Fruit fly (Drosophila melanogaster) whole organism: ENCODE data around the gene CG9515.

Experiments used
- CG8478 ChIP-seq: fragments of >200 bp; optimal IDR thresholded peaks from 2 replicates; lab custom pipeline; 2018; ENCODE audit warnings: inconsistent platforms
- Dll ChIP-seq: fragments of >200 bp; optimal IDR thresholded peaks from 2 replicates; lab custom pipeline; 2017
- EcR ChIP-seq, 2 experiments: fragments of >200 bp; optimal IDR thresholded peaks; 2 replicates each; lab custom pipeline; 2017; ENCODE audit warnings: missing biosample characterization in 2 of 2, missing genetic modification characterization in 2 of 2, missing genetic modification reagents in 2 of 2
- pan ChIP-seq: fragments of >200 bp; optimal IDR thresholded peaks from 2 replicates; lab custom pipeline; 2017
- psq ChIP-seq: fragments of >200 bp; optimal IDR thresholded peaks from 2 replicates; lab custom pipeline; 2017
- usp ChIP-seq: fragments of >200 bp; optimal IDR thresholded peaks from 2 replicates; lab custom pipeline; 2017; ENCODE audit warnings: missing biosample characterization, missing genetic modification characterization, mixed read lengths

Gene CG9515

DNA sequence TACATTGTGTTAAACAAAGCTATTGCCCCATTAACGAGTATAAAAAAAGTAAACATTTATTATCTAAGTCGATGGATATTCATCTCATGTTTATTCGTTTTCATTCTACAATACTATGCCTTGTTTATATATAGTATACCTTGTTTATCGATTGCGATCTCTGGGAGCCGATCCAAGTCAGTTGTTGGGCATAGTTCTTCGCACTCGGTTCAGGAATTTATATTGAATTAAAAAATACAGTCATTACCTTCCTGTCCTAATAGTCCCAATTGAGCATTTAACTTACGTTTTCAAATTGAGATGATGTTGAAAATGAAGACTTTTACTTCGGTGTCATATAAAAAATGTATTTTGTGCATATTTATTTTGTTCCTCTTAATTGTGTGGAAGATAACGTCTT is 21.6 kb upstream of the CG9515 start, which contains the start of gene CG32984:
Gene CG32984 (plus strand): TSS at position 301 of the 400 bp plus-strand sequence.
- no peak for TF ChIP-seq EcR (GFP tag; optimal IDR thresholded peaks at IDR 0.05; lab: Kevin White, UChicago)
- no peak for TF ChIP-seq Dll (lab: Kevin White, UChicago)
- TF ChIP-seq CG8478 = no peak
- TF ChIP-seq psq (lab: Kevin White, UChicago) = no peak
- TF ChIP-seq pan (lab: Kevin White, UChicago) = no peak
- no peak for TF ChIP-seq usp (GFP tag; lab: Kevin White, UChicago)

DNA sequence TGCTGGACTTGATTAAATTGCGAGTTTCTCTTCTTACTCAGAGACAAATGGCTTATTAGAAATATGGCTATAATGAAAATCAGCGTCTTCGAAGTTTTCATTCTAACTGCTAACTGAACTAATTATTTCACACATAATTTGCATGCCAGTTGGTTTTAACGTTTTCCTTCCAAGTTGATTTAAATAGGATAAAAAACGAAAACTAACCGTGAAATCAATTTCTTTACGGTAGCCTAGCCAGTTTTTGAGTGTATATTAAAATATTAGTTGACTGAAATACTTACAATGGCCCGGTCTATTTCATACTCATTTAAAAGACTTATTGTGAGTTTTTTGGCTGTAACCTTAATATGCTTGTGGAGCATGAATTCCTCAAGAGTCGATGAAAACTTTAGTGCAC is 19.2 kb upstream of the CG9515 start, which contains the start of the genes CG9525 and CG32985:
Gene CG9525 (minus strand): TSS at position 101 of the 400 bp plus-strand sequence.
Gene CG32985 (plus strand): TSS at position 280 of the 400 bp plus-strand sequence.
- TF ChIP-seq Dll (lab: Kevin White, UChicago) (no peak), CG8478 (no peak)

DNA sequence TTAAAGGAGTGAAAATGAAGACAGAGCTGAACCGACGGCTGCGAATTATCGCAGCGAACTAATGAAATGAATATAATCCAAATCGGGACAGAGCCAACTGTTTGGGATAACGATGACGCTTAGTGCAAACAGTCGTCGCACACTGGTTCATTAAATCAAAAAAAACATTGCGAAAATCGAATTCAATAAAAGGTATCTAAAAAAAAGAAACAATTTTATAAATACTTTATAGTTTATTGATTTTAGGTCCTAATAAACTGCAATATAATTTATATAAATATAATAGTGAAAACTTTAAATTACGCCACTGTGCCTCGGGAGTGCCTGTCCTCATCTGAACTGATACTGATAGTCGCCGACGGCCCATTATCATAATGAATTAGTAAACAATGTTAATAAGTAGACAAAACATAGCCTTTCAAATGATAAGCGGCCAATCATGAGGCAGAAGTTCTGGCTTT is 16.0 kb upstream of the CG9515 start, which contains the start of gene CG31886:
Gene CG31886 (minus strand): TSS at position 51 of the 461 bp plus-strand sequence.
- TF ChIP-seq pan (lab: Kevin White, UChicago) (no peak), usp (GFP tag; lab: Kevin White, UChicago) (no peak)

DNA sequence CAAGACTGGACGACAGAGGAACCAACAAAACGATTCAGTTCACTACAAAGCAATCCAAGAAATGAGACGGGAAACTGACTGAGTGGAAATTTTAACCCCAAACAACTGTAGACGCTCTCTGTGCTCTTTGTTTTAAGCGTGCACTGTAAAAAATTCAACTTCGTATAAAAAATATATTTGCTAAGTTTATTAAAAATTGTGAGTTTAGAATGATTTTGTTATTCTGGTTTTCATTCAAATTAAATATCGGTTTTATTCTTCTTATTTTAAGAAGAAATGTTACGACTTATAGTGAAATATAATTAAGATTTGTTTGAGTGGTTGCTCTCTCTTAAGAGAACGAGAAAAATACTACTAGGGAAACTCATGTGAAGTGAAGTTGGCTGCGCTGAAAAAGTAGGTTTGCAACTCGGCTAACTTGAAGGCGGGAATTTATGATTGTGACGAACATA is 15.0 kb upstream of the CG9515 start:
- TF ChIP-seq usp (GFP tag; lab: Kevin White, UChicago) = no peak
- no peak for TF ChIP-seq psq (lab: Kevin White, UChicago)
- TF ChIP-seq EcR (GFP tag; optimal IDR thresholded peaks at IDR 0.05; lab: Kevin White, UChicago) = no peak
- no peak for TF ChIP-seq pan (lab: Kevin White, UChicago)
- TF ChIP-seq Dll (lab: Kevin White, UChicago) = no peak
- TF ChIP-seq CG8478 = no peak

DNA sequence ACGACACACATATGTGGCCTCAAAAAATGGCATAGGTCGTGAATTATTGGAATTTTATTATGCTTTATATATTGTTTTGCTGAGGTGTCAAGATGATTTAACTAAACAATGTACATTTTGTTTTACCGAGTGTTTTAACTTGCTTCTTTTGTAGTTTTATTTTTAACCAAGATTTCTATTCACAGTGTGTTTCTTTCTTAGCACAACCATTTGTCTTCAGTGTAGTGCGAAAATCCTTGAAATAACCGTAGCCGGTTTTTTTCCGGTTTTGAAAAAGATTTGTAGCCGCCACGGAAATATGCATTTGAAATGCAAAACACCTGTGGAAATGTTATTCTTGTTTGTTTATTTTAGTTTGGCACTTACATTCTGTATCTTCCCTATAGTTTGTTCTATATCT is 14.1 kb upstream of the CG9515 start:
- TF ChIP-seq psq (lab: Kevin White, UChicago) = no peak
- TF ChIP-seq pan (lab: Kevin White, UChicago) = no peak
- TF ChIP-seq EcR (GFP tag; optimal IDR thresholded peaks at IDR 0.05; lab: Kevin White, UChicago) = no peak
- no peak for TF ChIP-seq usp (GFP tag; lab: Kevin White, UChicago)
- no peak for TF ChIP-seq Dll (lab: Kevin White, UChicago)
- TF ChIP-seq CG8478 = no peak

DNA sequence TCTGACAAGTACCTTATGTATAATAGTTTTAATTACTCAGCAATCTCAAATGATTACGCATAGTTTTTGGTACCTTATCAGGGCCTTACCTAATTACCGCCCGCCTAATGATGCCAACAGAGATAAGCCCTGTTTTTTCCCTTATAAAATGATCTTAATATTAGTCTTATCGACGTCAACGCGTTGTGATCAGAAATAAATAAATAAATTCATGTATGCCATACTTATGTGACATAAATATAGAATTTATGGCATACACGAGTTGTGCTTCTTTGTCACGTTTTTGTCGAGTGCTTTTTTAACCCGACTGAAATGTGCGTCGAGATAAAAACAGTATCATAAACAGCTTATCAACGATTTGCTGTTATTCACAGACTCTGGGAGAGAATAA is 13.3 kb upstream of the CG9515 start:
- no peak for TF ChIP-seq Dll (lab: Kevin White, UChicago)
- TF ChIP-seq psq (lab: Kevin White, UChicago) = no peak

DNA sequence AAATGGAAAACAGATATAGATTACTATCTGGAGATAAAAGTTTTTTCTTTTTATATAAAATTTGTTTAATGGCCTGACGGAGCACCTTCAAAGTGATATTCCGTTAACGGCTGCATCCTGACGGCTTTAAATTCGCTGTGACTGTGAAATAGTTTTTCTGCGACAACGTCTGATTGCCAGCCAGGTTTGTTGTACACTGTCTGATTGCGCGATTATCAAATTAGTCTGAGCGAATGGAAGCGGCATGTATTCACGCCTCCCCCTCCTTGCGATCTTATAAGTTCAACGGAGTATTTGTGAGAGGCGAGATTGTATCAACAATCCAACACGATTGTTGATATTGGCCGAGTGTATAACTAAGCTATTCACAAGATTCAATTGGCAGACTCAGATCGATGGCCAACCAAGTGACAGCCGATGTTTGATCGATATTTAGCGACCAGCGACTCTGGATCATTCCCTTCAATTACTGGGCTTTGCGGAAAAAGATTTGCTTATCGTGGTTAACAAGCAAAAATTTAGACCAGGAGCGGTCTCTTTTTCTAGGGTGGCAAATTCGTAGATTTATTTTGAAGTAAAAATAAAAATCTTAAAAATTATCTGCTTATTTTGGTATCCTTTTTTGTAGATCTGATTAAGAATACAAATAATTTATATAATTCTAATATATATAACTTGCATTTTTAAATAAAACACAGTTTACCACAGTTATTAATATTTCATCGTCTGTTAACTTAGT is 12.7 kb upstream of the CG9515 start:
- TF ChIP-seq usp (GFP tag; lab: Kevin White, UChicago) (no peak), Dll (lab: Kevin White, UChicago) (no peak), CG8478 (no peak), psq (lab: Kevin White, UChicago) (no peak), pan (lab: Kevin White, UChicago) (no peak), EcR (GFP tag; optimal IDR thresholded peaks at IDR 0.05; lab: Kevin White, UChicago) (no peak)

DNA sequence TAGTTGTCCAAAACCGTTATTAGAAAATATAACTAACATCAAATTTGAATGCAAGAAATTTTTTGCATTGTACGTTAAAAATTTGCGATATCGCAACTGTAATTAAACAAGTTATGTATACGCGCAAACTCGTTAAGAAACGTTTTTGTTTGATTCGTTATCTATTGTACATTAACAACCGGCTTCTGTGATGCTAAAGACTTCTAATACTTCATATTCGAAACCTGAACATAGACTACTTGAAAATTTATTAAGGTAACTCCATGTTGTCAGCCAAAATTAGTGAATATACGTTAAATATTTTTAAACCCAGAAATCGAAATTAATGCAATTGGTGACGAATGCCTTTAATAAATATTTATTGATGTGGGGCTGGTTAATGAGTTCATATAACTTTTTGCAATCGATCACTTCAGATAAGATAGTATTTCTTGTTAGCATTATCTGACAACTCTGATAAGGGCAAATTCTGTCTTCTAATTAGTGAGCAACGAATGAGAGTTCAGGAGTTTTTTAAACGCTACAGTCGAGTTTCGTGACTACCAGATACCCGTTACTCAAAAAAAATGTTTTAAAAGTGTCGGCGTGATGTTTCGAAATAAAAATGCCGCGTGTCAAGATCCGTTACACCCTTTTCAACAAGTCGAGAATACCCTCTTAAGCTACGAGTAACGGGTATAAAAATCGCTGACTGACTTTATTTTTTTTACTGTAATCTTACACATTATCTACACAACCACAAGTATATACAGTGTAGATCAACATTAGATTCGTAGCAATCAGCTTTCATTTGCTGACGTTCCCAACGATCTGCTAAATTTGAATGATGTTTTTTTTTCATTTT is 9.4 kb upstream of the CG9515 start:
- no peak for TF ChIP-seq CG8478
- TF ChIP-seq pan (lab: Kevin White, UChicago) = peak; percentile 71

DNA sequence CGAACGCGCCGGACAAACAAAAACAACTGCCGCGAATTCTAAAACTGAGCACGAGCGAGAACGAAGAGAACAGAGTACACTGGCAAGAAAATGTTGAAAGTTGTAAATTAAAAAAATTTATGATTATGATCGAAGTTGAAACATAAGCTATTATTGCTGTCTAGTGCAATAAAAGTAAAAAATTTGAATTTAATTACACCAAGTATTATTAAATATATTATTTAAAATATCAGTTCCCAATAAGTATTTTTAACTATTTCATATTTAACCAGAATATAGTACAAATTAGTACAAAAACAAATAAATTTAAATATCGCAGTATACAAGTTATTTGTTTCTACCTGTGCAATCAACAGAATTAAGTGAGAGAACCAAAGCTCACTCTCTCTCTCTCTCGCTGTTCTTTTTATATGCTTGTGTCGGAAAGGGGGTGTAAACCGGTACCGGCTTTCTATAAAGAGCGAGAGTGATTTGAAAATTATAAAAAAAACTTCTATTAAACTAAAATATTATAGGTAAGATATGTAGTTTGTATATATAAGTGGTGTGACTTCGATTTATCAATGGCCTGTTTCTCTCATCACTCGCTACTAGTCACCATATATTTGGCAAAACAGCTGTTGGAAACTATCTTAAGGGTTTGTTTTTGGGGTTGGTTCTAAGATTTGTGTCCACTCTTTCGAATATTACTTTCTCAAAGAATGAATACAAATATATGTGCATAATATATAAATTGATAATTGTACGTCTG is 8.3 kb upstream of the CG9515 start, which contains the start of gene C1GalTA:
Gene C1GalTA (minus strand): TSS at position 33 of the 751 bp plus-strand sequence.
- TF ChIP-seq usp (GFP tag; lab: Kevin White, UChicago) (no peak), psq (lab: Kevin White, UChicago) (no peak), EcR (GFP tag; optimal IDR thresholded peaks at IDR 0.05; lab: Kevin White, UChicago) (no peak)

DNA sequence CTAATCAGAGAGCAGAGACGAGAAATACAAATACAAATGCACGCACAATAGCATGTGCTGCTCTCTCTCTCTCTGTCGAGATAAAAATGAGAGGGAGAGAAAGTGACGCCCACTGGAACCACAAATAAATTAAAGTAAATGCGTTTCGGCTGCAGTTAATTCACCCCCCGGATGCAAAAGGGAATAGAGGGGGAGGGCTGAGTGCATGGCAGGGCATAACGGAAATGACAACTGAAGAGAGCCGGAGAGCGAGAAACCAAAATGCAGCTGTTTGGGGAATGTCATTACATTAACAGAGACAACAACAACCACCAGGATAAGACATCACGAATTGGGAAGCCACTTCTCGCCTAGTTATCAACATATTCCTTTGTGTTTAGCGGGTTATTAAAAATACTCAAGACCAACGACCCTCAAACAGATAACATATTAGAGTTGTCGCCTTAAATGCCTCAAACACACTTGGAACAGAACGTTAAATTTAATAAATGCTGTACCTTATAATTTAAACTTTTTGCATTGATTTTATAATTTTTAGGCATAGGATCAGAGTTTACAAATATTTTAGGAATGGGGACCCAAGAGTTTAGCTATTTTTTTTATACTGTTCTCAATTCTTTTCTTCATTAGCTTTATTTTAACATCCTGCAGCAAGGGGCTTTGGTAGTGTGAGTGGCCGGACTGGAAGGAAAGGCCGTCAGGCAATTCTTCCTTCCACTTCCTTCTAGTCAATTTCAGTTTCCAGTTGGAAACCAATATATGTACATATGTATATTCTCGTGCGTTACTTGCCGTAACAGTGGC is 7.1 kb upstream of the CG9515 start:
- TF ChIP-seq pan (lab: Kevin White, UChicago) (no peak), EcR (GFP tag; optimal IDR thresholded peaks at IDR 0.05; lab: Kevin White, UChicago) (no peak), usp (GFP tag; lab: Kevin White, UChicago) (no peak), psq (lab: Kevin White, UChicago) (no peak), CG8478 (no peak), Dll (lab: Kevin White, UChicago) (no peak)

DNA sequence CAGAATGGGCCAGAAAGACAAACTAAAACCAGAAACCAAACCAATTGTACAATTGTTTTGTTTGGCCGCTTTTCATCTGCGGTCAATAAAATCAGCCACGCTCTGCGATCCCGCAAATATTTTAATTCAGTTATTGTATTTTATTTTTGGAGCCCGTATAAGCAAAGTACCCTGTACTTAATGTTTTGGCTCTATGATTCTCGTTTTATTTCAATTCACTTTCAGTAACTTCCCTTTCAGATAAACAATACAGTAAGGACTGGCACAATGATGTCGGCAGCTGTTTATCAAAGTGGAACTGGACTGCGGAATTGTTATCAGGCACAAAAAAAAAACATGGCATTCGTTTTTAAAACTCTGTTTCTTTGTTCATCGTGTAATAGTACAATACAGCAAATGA is 5.6 kb upstream of the CG9515 start:
- TF ChIP-seq usp (GFP tag; lab: Kevin White, UChicago) (no peak), pan (lab: Kevin White, UChicago) (no peak), EcR (GFP tag; optimal IDR thresholded peaks at IDR 0.05; lab: Kevin White, UChicago) (no peak), psq (lab: Kevin White, UChicago) (no peak), CG8478 (no peak), Dll (lab: Kevin White, UChicago) (no peak)
